Fruit fly (Drosophila melanogaster): Measurements from ENCODE around the gene CG15536.

DNA sequence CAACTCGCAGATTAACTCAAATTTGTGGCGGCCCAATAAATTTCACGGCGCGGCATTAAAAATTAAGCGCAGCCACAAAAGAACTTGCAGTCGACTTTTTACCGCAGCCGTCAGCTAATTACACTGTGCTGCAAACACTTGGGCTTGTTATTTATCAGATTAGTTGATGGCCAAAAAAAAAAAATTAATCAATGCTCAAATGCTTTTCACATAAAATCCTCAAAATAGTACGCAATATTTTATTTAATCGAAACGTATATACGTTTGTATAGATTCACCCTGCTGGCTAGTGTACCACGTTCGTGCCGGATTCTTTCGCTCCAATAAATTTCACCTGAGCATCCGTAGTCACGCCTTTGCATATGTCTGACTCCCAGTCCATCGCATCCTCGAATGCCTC is 11.2 kb downstream of the CG15536 start:
- TF ChIP-seq pan (optimal IDR thresholded peaks at IDR 0.05), result no peak
- TF ChIP-seq psq (optimal IDR thresholded peaks at IDR 0.05), result no peak
- no peak for TF ChIP-seq EcR (GFP tag; optimal IDR thresholded peaks at IDR 0.05)
- TF ChIP-seq CG8478 (optimal IDR thresholded peaks at IDR 0.05), result no peak
- no peak for TF ChIP-seq usp (GFP tag; optimal IDR thresholded peaks at IDR 0.05)
- no peak for TF ChIP-seq Dll (optimal IDR thresholded peaks at IDR 0.05)
